Fruit fly (Drosophila melanogaster) whole organism, embryonic: ENCODE results near the gene CG44044.
A peak's percentile ranks its signal among the peaks of the same experiment; 100 is the strongest.

Experiments used
- CG10209 ChIP-seq: fragments of 200-800 bp; sonication (Bioruptor generic); optimal IDR thresholded peaks from 3 replicates; lab custom pipeline; 2017; ENCODE audit warnings: missing biosample characterization, mild to moderate bottlenecking, missing genetic modification characterization, missing genetic modification reagents
- CG14667 ChIP-seq: fragments of 200-800 bp; sonication (Bioruptor generic); IDR thresholded peaks from 2 replicates; pipeline ENCODE4 v1.3.6; 2022; ENCODE audit warnings: missing biosample characterization, missing genetic modification characterization
- CG14710 ChIP-seq: fragments of 200-800 bp; sonication (Bioruptor generic); optimal IDR thresholded peaks from 3 replicates; lab custom pipeline; 2019; ENCODE audit warnings: missing biosample characterization, mild to moderate bottlenecking, missing genetic modification characterization, moderate library complexity
- CG14965 ChIP-seq: fragments of 200-800 bp; sonication (Bioruptor generic); optimal IDR thresholded peaks from 2 replicates; lab custom pipeline; 2016; ENCODE audit warnings: missing biosample characterization, missing genetic modification characterization, borderline replicate concordance
- CG16863 ChIP-seq: fragments of 200-800 bp; sonication (Bioruptor generic); optimal IDR thresholded peaks from 3 replicates; lab custom pipeline; 2016; ENCODE audit warnings: missing biosample characterization, missing genetic modification characterization
- CG17328 ChIP-seq: fragments of 200-800 bp; sonication (Bioruptor generic); IDR thresholded peaks from 2 replicates; pipeline ENCODE4 v1.3.6; 2022; ENCODE audit warnings: missing biosample characterization, missing genetic modification characterization
- CG18619 ChIP-seq: fragments of 200-800 bp; sonication (Bioruptor generic); optimal IDR thresholded peaks from 3 replicates; lab custom pipeline; 2017; ENCODE audit warnings: missing biosample characterization, mild to moderate bottlenecking, missing genetic modification characterization
- CG31388 ChIP-seq: fragments of 200-800 bp; sonication (Bioruptor generic); optimal IDR thresholded peaks from 2 replicates; lab custom pipeline; 2016; ENCODE audit warnings: missing biosample characterization, missing genetic modification characterization
- CG34376 ChIP-seq: fragments of 200-800 bp; sonication (Bioruptor generic); optimal IDR thresholded peaks from 2 replicates; lab custom pipeline; 2018; ENCODE audit warnings: missing biosample characterization, mild to moderate bottlenecking, missing genetic modification characterization
- CG3847 ChIP-seq: fragments of 200-800 bp; sonication (Bioruptor generic); IDR thresholded peaks from 2 replicates; pipeline ENCODE4 v1.3.6; 2022; ENCODE audit warnings: missing biosample characterization, missing genetic modification characterization
- CG43689 ChIP-seq: fragments of 200-800 bp; sonication (Bioruptor generic); IDR thresholded peaks from 2 replicates; pipeline ENCODE4 v1.3.6; 2022; ENCODE audit warnings: missing biosample characterization, missing genetic modification characterization
- CG4424 ChIP-seq: fragments of 200-800 bp; sonication (Bioruptor generic); optimal IDR thresholded peaks from 3 replicates; lab custom pipeline; 2016; ENCODE audit warnings: missing biosample characterization, missing genetic modification characterization
- CG7556 ChIP-seq: fragments of 200-800 bp; sonication (Bioruptor generic); optimal IDR thresholded peaks from 2 replicates; lab custom pipeline; 2017; ENCODE audit warnings: missing biosample characterization, mild to moderate bottlenecking, missing genetic modification characterization
- CG7786 ChIP-seq: fragments of 200-800 bp; sonication (Bioruptor generic); optimal IDR thresholded peaks from 2 replicates; lab custom pipeline; 2016; ENCODE audit warnings: missing biosample characterization, missing genetic modification characterization
- CG8924 ChIP-seq: fragments of 200-800 bp; optimal IDR thresholded peaks from 3 replicates; lab custom pipeline; 2019; ENCODE audit warnings: missing biosample characterization, mild to moderate bottlenecking, missing genetic modification characterization, moderate library complexity
- CG9215 ChIP-seq: fragments of 200-800 bp; sonication (Bioruptor generic); IDR thresholded peaks from 2 replicates; pipeline ENCODE4 v1.3.6; 2022; ENCODE audit warnings: missing biosample characterization, missing genetic modification characterization
- CG9437 ChIP-seq: fragments of 200-800 bp; sonication (Bioruptor generic); optimal IDR thresholded peaks from 2 replicates; lab custom pipeline; 2018; ENCODE audit warnings: missing biosample characterization, mild to moderate bottlenecking, missing genetic modification characterization
- Doc2 ChIP-seq: fragments of 200-800 bp; sonication (Bioruptor generic); IDR thresholded peaks from 2 replicates; pipeline ENCODE4 v1.3.6; 2022; ENCODE audit warnings: missing biosample characterization, missing genetic modification characterization
- Doc3 ChIP-seq: fragments of 200-800 bp; sonication (Bioruptor generic); IDR thresholded peaks from 3 replicates; pipeline ENCODE4 v1.3.6; 2022; ENCODE audit warnings: missing biosample characterization, missing genetic modification characterization; ENCODE audit not compliant: partially characterized antibody
- Drgx ChIP-seq: fragments of 200-800 bp; sonication (Bioruptor generic); IDR thresholded peaks from 2 replicates; pipeline ENCODE4 v1.3.6; 2022; ENCODE audit warnings: missing biosample characterization, missing genetic modification characterization
- Ets97D ChIP-seq: fragments of 200-800 bp; sonication (Bioruptor generic); optimal IDR thresholded peaks from 3 replicates; lab custom pipeline; 2016; ENCODE audit warnings: missing biosample characterization, missing genetic modification characterization
- Hmx ChIP-seq: fragments of 200-800 bp; sonication (Bioruptor generic); optimal IDR thresholded peaks from 2 replicates; lab custom pipeline; 2016; ENCODE audit warnings: missing biosample characterization, missing genetic modification characterization
- Hr3 ChIP-seq: fragments of 200-800 bp; sonication (Bioruptor generic); optimal IDR thresholded peaks from 3 replicates; lab custom pipeline; 2016; ENCODE audit warnings: missing biosample characterization, missing genetic modification characterization
- Optix ChIP-seq: fragments of 200-800 bp; sonication (Bioruptor generic); IDR thresholded peaks from 3 replicates; pipeline ENCODE4 v1.3.6; 2022; ENCODE audit warnings: missing biosample characterization, missing genetic modification characterization
- Sox102F ChIP-seq: fragments of 200-800 bp; sonication (Bioruptor generic); optimal IDR thresholded peaks from 2 replicates; lab custom pipeline; 2018; ENCODE audit warnings: missing biosample characterization, mild to moderate bottlenecking, missing genetic modification characterization, moderate library complexity
- ap ChIP-seq: fragments of 200-800 bp; sonication (Bioruptor generic); IDR thresholded peaks from 2 replicates; pipeline ENCODE4 v1.3.6; 2022; ENCODE audit warnings: missing biosample characterization, missing genetic modification characterization
- br ChIP-seq: fragments of >200 bp; optimal IDR thresholded peaks from 2 replicates; lab custom pipeline; 2017
- cato ChIP-seq: fragments of 200-800 bp; sonication (Bioruptor generic); optimal IDR thresholded peaks from 2 replicates; lab custom pipeline; 2016; ENCODE audit warnings: missing biosample characterization, missing genetic modification characterization, borderline replicate concordance
- caup ChIP-seq: fragments of 200-800 bp; sonication (Bioruptor generic); optimal IDR thresholded peaks from 3 replicates; lab custom pipeline; 2017; ENCODE audit warnings: missing biosample characterization, mild to moderate bottlenecking, missing genetic modification characterization, moderate library complexity; ENCODE audit not compliant: severe bottlenecking
- disco-r ChIP-seq: fragments of 200-800 bp; sonication (Bioruptor generic); optimal IDR thresholded peaks from 2 replicates; lab custom pipeline; 2016; ENCODE audit warnings: missing biosample characterization, missing genetic modification characterization
- gcm ChIP-seq: fragments of 200-800 bp; sonication (Bioruptor generic); optimal IDR thresholded peaks from 2 replicates; lab custom pipeline; 2019; ENCODE audit warnings: missing biosample characterization, mild to moderate bottlenecking, missing genetic modification characterization, moderate library complexity
- gsb-n ChIP-seq: fragments of 200-800 bp; sonication (Bioruptor generic); optimal IDR thresholded peaks from 3 replicates; lab custom pipeline; 2018; ENCODE audit warnings: missing biosample characterization, mild to moderate bottlenecking, missing genetic modification characterization
- hkb ChIP-seq, 2 experiments: fragments of 200-800 bp in 1 of 2; fragments of >200 bp in 1 of 2; sonication (Bioruptor generic) in 1 of 2; IDR thresholded peaks in 1 of 2; optimal IDR thresholded peaks in 1 of 2; 2 replicates each; pipeline versions ENCODE4 v1.3.6 to Lab custom; 2017 to 2022; ENCODE audit warnings: missing biosample characterization in 1 of 2, missing genetic modification characterization in 1 of 2
- hth ChIP-seq: fragments of >200 bp; optimal IDR thresholded peaks from 2 replicates; lab custom pipeline; 2017; ENCODE audit warnings: inconsistent platforms
- lab ChIP-seq: fragments of 200-800 bp; sonication (Bioruptor generic); optimal IDR thresholded peaks from 3 replicates; lab custom pipeline; 2017; ENCODE audit warnings: missing biosample characterization, missing genetic modification characterization, mild to moderate bottlenecking, moderate library complexity, missing genetic modification reagents
- lov ChIP-seq, 2 experiments: fragments of 200-800 bp in 1 of 2; fragments of >200 bp in 1 of 2; sonication (Bioruptor generic) in 1 of 2; IDR thresholded peaks in 1 of 2; optimal IDR thresholded peaks in 1 of 2; 2 replicates in 1 of 2; 3 replicates in 1 of 2; pipeline versions ENCODE4 v1.3.6 to Lab custom; 2017 to 2022; ENCODE audit warnings: missing biosample characterization in 1 of 2, missing genetic modification characterization in 1 of 2
- nerfin-2 ChIP-seq: fragments of 200-800 bp; sonication (Bioruptor generic); IDR thresholded peaks from 2 replicates; pipeline ENCODE4 v1.3.6; 2022; ENCODE audit warnings: missing biosample characterization, missing genetic modification characterization; ENCODE audit not compliant: partially characterized antibody
- otp ChIP-seq: fragments of 200-800 bp; sonication (Bioruptor generic); IDR thresholded peaks from 3 replicates; pipeline ENCODE4, ENCODE4 v1.3.6; 2022; ENCODE audit warnings: missing biosample characterization, missing genetic modification characterization
- p53 ChIP-seq: fragments of 200-800 bp; sonication (Bioruptor generic); optimal IDR thresholded peaks from 2 replicates; lab custom pipeline; 2016; ENCODE audit warnings: missing biosample characterization, missing genetic modification characterization
- phol ChIP-seq: fragments of 200-800 bp; sonication (Bioruptor generic); optimal IDR thresholded peaks from 3 replicates; lab custom pipeline; 2018; ENCODE audit warnings: missing biosample characterization, mild to moderate bottlenecking, missing genetic modification characterization, moderate library complexity
- pita ChIP-seq: fragments of 200-800 bp; sonication (Bioruptor generic); optimal IDR thresholded peaks from 2 replicates; lab custom pipeline; 2017; ENCODE audit warnings: missing biosample characterization, mild to moderate bottlenecking, missing genetic modification characterization
- psq ChIP-seq: fragments of 200-800 bp; sonication (Bioruptor generic); optimal IDR thresholded peaks from 2 replicates; lab custom pipeline; 2017; ENCODE audit warnings: missing biosample characterization, missing genetic modification characterization
- repo ChIP-seq: fragments of 200-800 bp; sonication (Bioruptor generic); optimal IDR thresholded peaks from 2 replicates; lab custom pipeline; 2016; ENCODE audit warnings: missing biosample characterization, missing genetic modification characterization
- sens-2 ChIP-seq: fragments of 200-800 bp; sonication (Bioruptor generic); IDR thresholded peaks from 2 replicates; pipeline ENCODE4 v1.3.6; 2022; ENCODE audit warnings: missing biosample characterization, missing genetic modification characterization
- slbo ChIP-seq: fragments of 200-800 bp; sonication (Bioruptor generic); IDR thresholded peaks from 2 replicates; pipeline ENCODE4 v1.3.6; 2022; ENCODE audit warnings: missing biosample characterization, missing genetic modification characterization
- vnd ChIP-seq: fragments of 200-800 bp; sonication (Bioruptor generic); IDR thresholded peaks from 3 replicates; pipeline ENCODE4 v1.3.6; 2022; ENCODE audit warnings: missing biosample characterization, missing genetic modification characterization; ENCODE audit not compliant: partially characterized antibody
- zfh2 ChIP-seq: fragments of 200-800 bp; sonication (Bioruptor generic); optimal IDR thresholded peaks from 2 replicates; lab custom pipeline; 2016; ENCODE audit warnings: missing biosample characterization, missing genetic modification characterization

CG44044 gene

DNA sequence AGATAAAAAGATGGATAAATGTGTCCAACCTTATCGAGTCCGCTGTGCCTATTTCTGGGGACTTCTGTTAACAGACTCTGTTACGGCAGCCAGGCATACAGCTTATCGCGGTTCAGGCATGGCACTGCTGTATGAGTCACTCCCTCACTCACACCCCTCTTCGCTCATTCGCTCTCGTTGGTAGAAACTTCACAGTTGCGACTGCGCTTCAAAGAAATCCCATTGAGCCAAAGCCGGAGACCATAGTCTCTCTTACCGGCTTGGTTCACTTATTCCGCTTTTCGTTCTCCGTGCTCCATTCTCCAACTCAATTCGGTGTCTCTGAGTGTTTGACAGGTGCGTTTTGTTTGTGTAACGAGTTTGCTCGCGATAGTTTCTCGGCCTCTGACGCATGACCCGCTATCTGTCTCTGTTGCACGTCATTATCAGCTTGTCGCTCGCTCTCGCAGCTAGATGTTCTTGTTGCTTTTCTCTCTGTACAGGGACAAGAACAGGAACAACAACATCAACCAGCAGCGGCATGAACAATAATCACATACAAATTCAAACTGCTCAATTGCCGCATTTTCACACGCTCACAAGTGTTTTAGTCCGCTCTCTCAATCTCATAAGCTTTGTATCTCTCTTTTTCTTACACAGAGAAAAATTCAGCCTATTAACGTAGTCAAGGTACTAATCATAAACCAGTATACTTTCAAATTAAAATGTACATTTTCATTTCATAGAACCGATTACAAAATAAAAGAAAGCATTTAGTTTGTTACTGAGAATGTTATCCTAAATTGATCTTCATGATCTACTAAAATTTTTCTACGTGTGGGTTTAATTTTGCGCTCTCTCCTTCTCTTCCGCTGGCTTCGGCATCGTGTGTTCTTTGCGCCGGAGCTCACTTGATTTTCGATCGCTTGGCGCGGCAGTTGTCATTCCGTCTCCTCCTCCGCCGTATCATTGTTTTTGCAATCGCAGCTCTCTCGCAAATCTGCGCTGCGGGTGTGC lies 41.3 kb upstream of the CG44044 start (continued):
- TF ChIP-seq disco-r (GFP tag; lab: Kevin White, UChicago), result peak; percentile 99
- peak; percentile 100 for TF ChIP-seq CG7556 (GFP tag; lab: Kevin White, UChicago)
- 0 out of 2 replicates have a peak, but pooled peaks have one; percentile 28 for TF ChIP-seq nerfin-2
- TF ChIP-seq sens-2 (GFP tag; lab: Robert Waterston, UW), result peak; percentile 98
- peak; percentile 98 for TF ChIP-seq zfh2 (GFP tag; lab: Kevin White, UChicago)
- peak; percentile 99 for TF ChIP-seq CG31388 (GFP tag; lab: Kevin White, UChicago)
- peak; percentile 100 for TF ChIP-seq CG17328
- peak; percentile 99 for TF ChIP-seq caup (GFP tag; lab: Kevin White, UChicago)
- TF ChIP-seq pita (GFP tag; lab: Kevin White, UChicago), result no peak
- peak; percentile 95 for TF ChIP-seq Ets97D (GFP tag; lab: Kevin White, UChicago)
- TF ChIP-seq CG43689 (GFP tag; lab: Robert Waterston, UW), result peak; percentile 99
- peak; percentile 99 for TF ChIP-seq CG14710 (tag; lab: Kevin White, UChicago)
- TF ChIP-seq psq, result peak; percentile 97
- peak; percentile 99 for TF ChIP-seq CG4424
- peak; percentile 99 for TF ChIP-seq Drgx (GFP tag; lab: Robert Waterston, UW)
- peak; percentile 100 for TF ChIP-seq gcm
- TF ChIP-seq CG8924 (tag; lab: Kevin White, UChicago), result peak; percentile 100
- no peak for TF ChIP-seq br (lab: Kevin White, UChicago)
- peak; percentile 99 for TF ChIP-seq phol (tag; lab: Kevin White, UChicago)
- peak; percentile 97 for TF ChIP-seq p53 (GFP tag; lab: Kevin White, UChicago)
- TF ChIP-seq CG9437 (GFP tag; lab: Kevin White, UChicago), result peak; percentile 96
- peak; percentile 100 for TF ChIP-seq slbo (GFP tag; lab: Robert Waterston, UW)
- peak; percentile 99 for TF ChIP-seq CG16863
- TF ChIP-seq CG14667, result peak; percentile 99
- no peak for TF ChIP-seq hkb (optimal IDR thresholded peaks at IDR 0.05; lab: Kevin White, UChicago)
- peak; percentile 100 for TF ChIP-seq hkb (GFP tag; IDR thresholded peaks at IDR 0.05; lab: Robert Waterston, UW)
- peak; percentile 99 for TF ChIP-seq gsb-n (tag; lab: Kevin White, UChicago)
- TF ChIP-seq CG34376 (GFP tag; lab: Kevin White, UChicago), result peak; percentile 98
- peak; percentile 99 for TF ChIP-seq repo
- peak; percentile 99 for TF ChIP-seq CG7786 (GFP tag; lab: Kevin White, UChicago)
- TF ChIP-seq Optix (GFP tag; lab: Robert Waterston, UW), result peak; percentile 80; the same call in 2 of the 3 replicates
- TF ChIP-seq lab (GFP tag; lab: Kevin White, UChicago), result peak; percentile 100
- peak; percentile 99 for TF ChIP-seq CG18619 (GFP tag; lab: Kevin White, UChicago)
- peak; percentile 99 for TF ChIP-seq cato (GFP tag; lab: Kevin White, UChicago)
- TF ChIP-seq CG10209 (GFP tag; lab: Kevin White, UChicago), result peak; percentile 100
- peak; percentile 100 for TF ChIP-seq Hr3
- peak; percentile 98 for TF ChIP-seq CG9215
- TF ChIP-seq hth (lab: Kevin White, UChicago), result no peak
- 0 out of 3 replicates have a peak, but pooled peaks have one; percentile 26 for TF ChIP-seq Doc3
- peak; percentile 99 for TF ChIP-seq ap
- peak; percentile 99 for TF ChIP-seq otp
- peak; percentile 100 for TF ChIP-seq CG3847 (GFP tag; lab: Robert Waterston, UW)
- no peak for TF ChIP-seq lov (optimal IDR thresholded peaks at IDR 0.05; lab: Kevin White, UChicago)
- peak; percentile 99 for TF ChIP-seq lov (GFP tag; IDR thresholded peaks at IDR 0.05; lab: Robert Waterston, UW)
- TF ChIP-seq Doc2, result no peak; the same call in 1 of the 2 replicates
- no peak for TF ChIP-seq vnd (GFP tag; lab: Robert Waterston, UW)
- peak; percentile 96 for TF ChIP-seq Hmx
- TF ChIP-seq Sox102F, result peak; percentile 100
- TF ChIP-seq CG14965 (GFP tag; lab: Kevin White, UChicago), result peak; percentile 94
